Worm (Caenorhabditis elegans) whole organism, young adult: ENCODE results near the gene B0513.4.

ENCODE experiments used
- B0035.1 ChIP-seq: sonication (generic microtip); optimal IDR thresholded peaks from 2 replicates; lab custom pipeline; 2016; ENCODE audit warnings: missing genetic modification characterization, mild to moderate bottlenecking, missing compliant biosample characterization, missing genotype, missing genetic modification reagents
- B0261.1 ChIP-seq: sonication (generic microtip); optimal IDR thresholded peaks from 2 replicates; lab custom pipeline; 2016; ENCODE audit warnings: mild to moderate bottlenecking, missing genetic modification characterization, moderate library complexity, missing compliant biosample characterization
- B0336.3 ChIP-seq: fragments of 200-800 bp; sonication (Bioruptor generic); IDR thresholded peaks from 2 replicates; pipeline ENCODE4 v1.3.6; 2022; ENCODE audit warnings: missing genetic modification characterization, missing compliant biosample characterization
- C17E4.6 ChIP-seq: fragments of 200-800 bp; sonication (Bioruptor generic); IDR thresholded peaks from 2 replicates; pipeline ENCODE4 v1.3.6; 2022; ENCODE audit warnings: missing genetic modification reagents, missing genetic modification characterization, missing compliant biosample characterization
- F22D6.2 ChIP-seq: sonication (generic microtip); optimal IDR thresholded peaks from 2 replicates; lab custom pipeline; 2016; ENCODE audit warnings: mild to moderate bottlenecking, missing genetic modification characterization, missing compliant biosample characterization
- F33H1.4 ChIP-seq: fragments of 200-800 bp; sonication (Bioruptor generic); IDR thresholded peaks from 2 replicates; pipeline ENCODE4 v1.3.6; 2022; ENCODE audit warnings: missing genetic modification reagents, missing genetic modification characterization, missing compliant biosample characterization
- F37B4.10 ChIP-seq: fragments of 200-800 bp; sonication (Bioruptor generic); IDR thresholded peaks from 2 replicates; pipeline ENCODE4 v1.3.6; 2022; ENCODE audit warnings: missing genetic modification characterization, missing compliant biosample characterization
- F52B5.7 ChIP-seq: sonication (generic microtip); optimal IDR thresholded peaks from 2 replicates; lab custom pipeline; 2016; ENCODE audit warnings: mild to moderate bottlenecking, missing genetic modification characterization, missing compliant biosample characterization
- F57C9.4 ChIP-seq: sonication (generic microtip); optimal IDR thresholded peaks from 2 replicates; lab custom pipeline; 2017; ENCODE audit warnings: mild to moderate bottlenecking, missing genetic modification characterization, missing compliant biosample characterization
- K11D2.4 ChIP-seq: fragments of 200-800 bp; sonication (Bioruptor generic); IDR thresholded peaks from 2 replicates; pipeline ENCODE4 v1.3.6; 2022; ENCODE audit warnings: missing genetic modification reagents, missing genetic modification characterization, missing compliant biosample characterization
- Y53G8AR.9 ChIP-seq: fragments of 200-800 bp; sonication (Bioruptor generic); conservative IDR thresholded peaks from 2 replicates; pipeline ENCODE4 v1.3.6; 2022; ENCODE audit warnings: missing genetic modification reagents, missing genetic modification characterization, missing compliant biosample characterization
- Y56A3A.18 ChIP-seq: fragments of 200-800 bp; sonication (Bioruptor generic); IDR thresholded peaks from 2 replicates; pipeline ENCODE4 v1.3.6; 2022; ENCODE audit warnings: missing genetic modification reagents, missing genetic modification characterization, missing compliant biosample characterization
- ZK185.1 ChIP-seq: sonication (generic microtip); optimal IDR thresholded peaks from 2 replicates; lab custom pipeline; 2016; ENCODE audit warnings: mild to moderate bottlenecking, missing genetic modification characterization, missing compliant biosample characterization; ENCODE audit not compliant: poor library complexity, severe bottlenecking
- akir-1 ChIP-seq: fragments of 200-800 bp; sonication (Bioruptor generic); optimal IDR thresholded peaks from 2 replicates; lab custom pipeline; 2018; ENCODE audit warnings: mild to moderate bottlenecking, missing genetic modification characterization, moderate library complexity, missing compliant biosample characterization
- ama-1 ChIP-seq, 3 experiments: fragments of 150-350 bp in 1 of 3; sonication (generic microtip) in 2 of 3; optimal IDR thresholded peaks; 2 replicates each; lab custom pipeline; 2014 to 2018; ENCODE audit warnings: missing biosample characterization in 2 of 3, missing genetic modification characterization in 2 of 3, missing genetic modification reagents in 2 of 3
- atf-7 ChIP-seq: sonication (generic microtip); optimal IDR thresholded peaks from 2 replicates; lab custom pipeline; 2017; ENCODE audit warnings: mild to moderate bottlenecking, missing genetic modification characterization, missing compliant biosample characterization
- athp-1 ChIP-seq: sonication (generic microtip); optimal IDR thresholded peaks from 2 replicates; lab custom pipeline; 2017; ENCODE audit warnings: mild to moderate bottlenecking, missing genetic modification characterization, missing compliant biosample characterization
- attf-6 ChIP-seq: fragments of 200-800 bp; sonication (Bioruptor generic); IDR thresholded peaks from 2 replicates; pipeline ENCODE4 v1.3.6; 2022; ENCODE audit warnings: missing genetic modification reagents, missing genetic modification characterization, missing compliant biosample characterization
- bed-2 ChIP-seq: fragments of 200-800 bp; sonication (Bioruptor generic); IDR thresholded peaks from 2 replicates; pipeline ENCODE4 v1.3.6; 2022; ENCODE audit warnings: missing genetic modification reagents, missing genetic modification characterization, missing compliant biosample characterization
- cebp-2 ChIP-seq: fragments of 200-800 bp; sonication (Bioruptor generic); IDR thresholded peaks from 2 replicates; pipeline ENCODE4 v1.3.6; 2022; ENCODE audit warnings: missing genetic modification characterization, missing compliant biosample characterization
- ceh-27 ChIP-seq: fragments of 200-800 bp; sonication (Bioruptor generic); optimal IDR thresholded peaks from 2 replicates; lab custom pipeline; 2018; ENCODE audit warnings: mild to moderate bottlenecking, missing genetic modification characterization, moderate library complexity, missing compliant biosample characterization
- ceh-58 ChIP-seq: fragments of 200-800 bp; sonication (Bioruptor generic); IDR thresholded peaks from 2 replicates; pipeline ENCODE4 v1.3.6; 2022; ENCODE audit warnings: missing genetic modification characterization, missing compliant biosample characterization
- chd-7 ChIP-seq: sonication (generic microtip); optimal IDR thresholded peaks from 2 replicates; lab custom pipeline; 2016; ENCODE audit warnings: mild to moderate bottlenecking, missing genetic modification characterization, moderate library complexity, missing compliant biosample characterization
- dox-1 ChIP-seq: fragments of 200-800 bp; sonication (Bioruptor generic); IDR thresholded peaks from 2 replicates; pipeline ENCODE4 v1.3.6; 2022; ENCODE audit warnings: missing genetic modification reagents, missing genetic modification characterization, missing compliant biosample characterization
- egl-44 ChIP-seq: fragments of 200-800 bp; sonication (Bioruptor generic); IDR thresholded peaks from 2 replicates; pipeline ENCODE4 v1.3.6; 2022; ENCODE audit warnings: missing genetic modification reagents, missing genetic modification characterization, missing compliant biosample characterization
- egrh-3 ChIP-seq: fragments of 200-800 bp; sonication (Bioruptor generic); IDR thresholded peaks from 2 replicates; pipeline ENCODE4 v1.3.6; 2022; ENCODE audit warnings: missing genetic modification reagents, missing genetic modification characterization, missing compliant biosample characterization
- ekl-4 ChIP-seq: fragments of 200-800 bp; sonication (Bioruptor generic); IDR thresholded peaks from 2 replicates; pipeline ENCODE4 v1.3.6; 2022; ENCODE audit warnings: missing genetic modification reagents, missing genetic modification characterization, missing compliant biosample characterization
- ets-4 ChIP-seq: fragments of 200-800 bp; sonication (Bioruptor generic); optimal IDR thresholded peaks from 2 replicates; lab custom pipeline; 2018; ENCODE audit warnings: mild to moderate bottlenecking, missing genetic modification characterization, missing compliant biosample characterization
- hmg-1.2 ChIP-seq: fragments of 200-800 bp; sonication (Bioruptor generic); IDR thresholded peaks from 2 replicates; pipeline ENCODE4 v1.3.6; 2022; ENCODE audit warnings: missing genetic modification reagents, missing genetic modification characterization, missing compliant biosample characterization
- hsf-1 ChIP-seq: fragments of 200-800 bp; sonication (Bioruptor generic); IDR thresholded peaks from 2 replicates; pipeline ENCODE4 v1.3.6; 2022; ENCODE audit warnings: missing genetic modification reagents, missing genetic modification characterization, missing compliant biosample characterization
- let-526 ChIP-seq: fragments of 200-800 bp; sonication (Bioruptor generic); IDR thresholded peaks from 2 replicates; pipeline ENCODE4 v1.3.6; 2022; ENCODE audit warnings: missing genetic modification reagents, missing genetic modification characterization, missing compliant biosample characterization
- let-607 ChIP-seq, 2 experiments: fragments of 200-800 bp in 1 of 2; sonication (Bioruptor generic) in 1 of 2; sonication (generic microtip) in 1 of 2; optimal IDR thresholded peaks; 2 replicates each; lab custom pipeline; 2016 to 2018; ENCODE audit warnings: mild to moderate bottlenecking in 2 of 2, missing compliant biosample characterization in 2 of 2, missing genetic modification characterization in 2 of 2, moderate library complexity in 2 of 2, missing genotype in 1 of 2
- lin-26 ChIP-seq: fragments of 200-800 bp; sonication (Bioruptor generic); IDR thresholded peaks from 2 replicates; pipeline ENCODE4 v1.3.6; 2022; ENCODE audit warnings: missing genetic modification reagents, missing genetic modification characterization, missing compliant biosample characterization
- lin-40 ChIP-seq: sonication (generic microtip); optimal IDR thresholded peaks from 2 replicates; lab custom pipeline; 2016; ENCODE audit warnings: missing genetic modification characterization, mild to moderate bottlenecking, missing compliant biosample characterization, missing genotype, missing genetic modification reagents
- lin-54 ChIP-seq: fragments of 200-800 bp; sonication (Bioruptor generic); optimal IDR thresholded peaks from 2 replicates; lab custom pipeline; 2018; ENCODE audit warnings: mild to moderate bottlenecking, missing genetic modification characterization, missing compliant biosample characterization
- mcd-1 ChIP-seq: fragments of 200-800 bp; sonication (Bioruptor generic); IDR thresholded peaks from 2 replicates; pipeline ENCODE4 v1.3.6; 2022; ENCODE audit warnings: missing genetic modification reagents, missing genetic modification characterization, missing compliant biosample characterization
- nfya-2 ChIP-seq: fragments of 200-800 bp; sonication (Bioruptor generic); IDR thresholded peaks from 2 replicates; pipeline ENCODE4 v1.3.6; 2022; ENCODE audit warnings: missing genetic modification reagents, missing genetic modification characterization, missing compliant biosample characterization
- nhr-27 ChIP-seq: fragments of 200-800 bp; sonication (Bioruptor generic); optimal IDR thresholded peaks from 2 replicates; lab custom pipeline; 2018; ENCODE audit warnings: mild to moderate bottlenecking, missing genetic modification characterization, moderate library complexity, missing compliant biosample characterization
- nhr-80 ChIP-seq: sonication (generic microtip); optimal IDR thresholded peaks from 2 replicates; lab custom pipeline; 2016; ENCODE audit warnings: missing genetic modification characterization, missing compliant biosample characterization
- nhr-90 ChIP-seq: sonication (generic microtip); optimal IDR thresholded peaks from 2 replicates; lab custom pipeline; 2016; ENCODE audit warnings: missing genotype, mild to moderate bottlenecking, missing genetic modification characterization, missing compliant biosample characterization
- repo-1 ChIP-seq: sonication (generic microtip); optimal IDR thresholded peaks from 2 replicates; lab custom pipeline; 2017; ENCODE audit warnings: mild to moderate bottlenecking, missing genetic modification characterization, missing compliant biosample characterization
- snpc-1.3 ChIP-seq: sonication (generic microtip); optimal IDR thresholded peaks from 2 replicates; lab custom pipeline; 2017; ENCODE audit warnings: missing genetic modification characterization, mild to moderate bottlenecking, missing compliant biosample characterization, antibody characterized with exemption, moderate library complexity, missing genotype, missing genetic modification reagents; ENCODE audit not compliant: insufficient read depth
- somi-1 ChIP-seq: fragments of 200-800 bp; sonication (Bioruptor generic); optimal IDR thresholded peaks from 2 replicates; lab custom pipeline; 2018; ENCODE audit warnings: mild to moderate bottlenecking, missing genetic modification characterization, missing compliant biosample characterization
- tbp1 ChIP-seq: fragments of 200-800 bp; sonication (Bioruptor generic); optimal IDR thresholded peaks from 2 replicates; lab custom pipeline; 2018; ENCODE audit warnings: mild to moderate bottlenecking, missing genetic modification characterization, missing compliant biosample characterization
- tlf-1 ChIP-seq: fragments of 200-800 bp; sonication (Bioruptor generic); optimal IDR thresholded peaks from 2 replicates; lab custom pipeline; 2018; ENCODE audit warnings: mild to moderate bottlenecking, missing genetic modification characterization, missing compliant biosample characterization
- zfh-2 ChIP-seq: fragments of 200-800 bp; sonication (Bioruptor generic); conservative IDR thresholded peaks from 2 replicates; pipeline ENCODE4 v1.3.6; 2022; ENCODE audit warnings: missing genetic modification reagents, missing genetic modification characterization, missing compliant biosample characterization

The B0513.4 gene

ce11 chrIV:13887408-13888163, 7.6 kb downstream of the B0513.4 start, which contains the start of gene lin-66 (continued):
- TF ChIP-seq egrh-3 (GFP tag; lab: Robert Waterston, UW) (peak; percentile 88), zfh-2 (GFP tag; lab: Robert Waterston, UW) (peak; percentile 99), F52B5.7 (tag; lab: Kevin White, UChicago) (peak; percentile 70), ekl-4 (peak; percentile 84), tlf-1 (GFP tag; lab: Kevin White, UChicago) (peak; percentile 65), F33H1.4 (GFP tag; lab: Robert Waterston, UW) (peak; percentile 53), let-607 (tag; optimal IDR thresholded peaks at IDR 0.05; lab: Kevin White, UChicago) (peak in 1 of 2 experiments; percentile 36), dox-1 (GFP tag; lab: Robert Waterston, UW) (peak; percentile 86), let-526 (GFP tag; lab: Robert Waterston, UW) (peak; percentile 50; the same call in 1 of the 2 replicates), atf-7 (peak; percentile 72), nfya-2 (no peak), ceh-27 (peak; percentile 93), F22D6.2 (tag; lab: Kevin White, UChicago) (peak; percentile 46), lin-40 (peak; percentile 91), ama-1 (optimal IDR thresholded peaks at IDR 0.05; lab: Kevin White, UChicago) (peak; percentile 63), ama-1 (GFP tag; optimal IDR thresholded peaks at IDR 0.05; lab: Kevin White, UChicago) (no peak), lin-26 (peak; percentile 75; the same call in 1 of the 2 replicates), F57C9.4 (tag; lab: Kevin White, UChicago) (no peak), ceh-58 (GFP tag; lab: Robert Waterston, UW) (0 out of 2 replicates have a peak, but pooled peaks have one; percentile 65), chd-7 (peak; percentile 85), attf-6 (GFP tag; lab: Robert Waterston, UW) (no peak), ZK185.1 (tag; lab: Kevin White, UChicago) (peak; percentile 78), hmg-1.2 (GFP tag; lab: Robert Waterston, UW) (peak; percentile 85), nhr-80 (tag; lab: Kevin White, UChicago) (peak; percentile 85), athp-1 (tag; lab: Kevin White, UChicago) (peak; percentile 84), repo-1 (tag; lab: Kevin White, UChicago) (peak; percentile 75), B0035.1 (tag; lab: Kevin White, UChicago) (peak; percentile 64), nhr-27 (tag; lab: Kevin White, UChicago) (peak; percentile 46), bed-2 (peak; percentile 41; the same call in 1 of the 2 replicates), egl-44 (GFP tag; lab: Robert Waterston, UW) (peak; percentile 64; the same call in 1 of the 2 replicates), somi-1 (GFP tag; lab: Kevin White, UChicago) (peak; percentile 68), Y53G8AR.9 (peak; percentile 69; the same call in 1 of the 2 replicates), hsf-1 (GFP tag; lab: Robert Waterston, UW) (peak; percentile 60; the same call in 1 of the 2 replicates), akir-1 (GFP tag; lab: Kevin White, UChicago) (peak; percentile 16), snpc-1.3 (tag; lab: Kevin White, UChicago) (no peak), C17E4.6 (GFP tag; lab: Robert Waterston, UW) (peak; percentile 38; the same call in 1 of the 2 replicates), F37B4.10 (GFP tag; lab: Robert Waterston, UW) (no peak), Y56A3A.18 (GFP tag; lab: Robert Waterston, UW) (peak; percentile 18; the same call in 1 of the 2 replicates), B0336.3 (GFP tag; lab: Robert Waterston, UW) (peak; percentile 94), ets-4 (GFP tag; lab: Kevin White, UChicago) (peak; percentile 42), lin-54 (GFP tag; lab: Kevin White, UChicago) (peak; percentile 58), nhr-90 (tag; lab: Kevin White, UChicago) (peak; percentile 69), K11D2.4 (GFP tag; lab: Robert Waterston, UW) (peak; percentile 73), mcd-1 (GFP tag; lab: Robert Waterston, UW) (peak; percentile 81), cebp-2 (GFP tag; lab: Robert Waterston, UW) (peak; percentile 93), tbp1 (GFP tag; lab: Kevin White, UChicago) (peak; percentile 53), B0261.1 (tag; lab: Kevin White, UChicago) (no peak)
